Worm (Caenorhabditis elegans) whole organism, L4 larva: Measurements from ENCODE around the gene clec-43.

Experiments used
- dmd-9 ChIP-seq: fragments of 200-800 bp; sonication (Bioruptor generic); IDR thresholded peaks from 2 replicates; pipeline ENCODE4 v1.3.6; 2022; ENCODE audit warnings: missing genetic modification reagents, missing genetic modification characterization, missing compliant biosample characterization
- unc-62 ChIP-seq, 3 experiments: fragments of 150-350 bp in 1 of 3; sonication (generic microtip); optimal IDR thresholded peaks in 2 of 3; peaks in 1 of 3; 1 replicate in 1 of 3; 2 replicates in 2 of 3; lab custom pipeline; 2014 to 2017; ENCODE audit warnings: missing biosample characterization in 3 of 3, missing genetic modification characterization in 3 of 3, missing genetic modification reagents in 3 of 3, missing genotype in 1 of 3

DNA sequence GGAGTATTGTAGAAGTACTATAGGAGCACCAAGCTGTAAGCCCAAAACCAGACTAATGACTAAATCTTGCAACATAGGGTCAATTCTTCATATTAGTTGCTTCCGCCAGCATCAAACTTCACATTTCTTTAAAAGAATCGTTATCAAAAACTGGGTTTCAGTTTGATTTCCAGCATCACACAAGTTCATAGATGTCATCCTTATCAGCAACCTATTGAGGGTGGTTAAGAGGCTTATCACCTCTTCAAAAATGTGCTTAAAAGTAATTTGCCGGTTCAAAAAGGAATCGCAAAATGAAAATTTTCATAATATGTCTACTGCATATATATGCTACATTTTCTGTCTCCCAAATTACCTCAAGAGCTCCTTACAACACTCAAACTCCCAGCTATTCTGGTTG, at the start of gene clec-43:
- no peak for TF ChIP-seq unc-62 (GFP tag; optimal IDR thresholded peaks at IDR 0.05 in 1 of 2; lab: Kevin White, UChicago)
- TF ChIP-seq unc-62 (tag; optimal IDR thresholded peaks at IDR 0.05; lab: Kevin White, UChicago), result no peak
- no peak for TF ChIP-seq dmd-9 (GFP tag; lab: Robert Waterston, UW)
